Worm (Caenorhabditis elegans) whole organism, mixed stage, embryonic: ENCODE results near the gene K08D10.11.

Experiments used
- elt-1 ChIP-seq: sonication (generic microtip); optimal IDR thresholded peaks from 2 replicates; lab custom pipeline; 2017; ENCODE audit warnings: missing genetic modification characterization, mild to moderate bottlenecking, missing compliant biosample characterization, antibody characterized with exemption, moderate library complexity, borderline replicate concordance; ENCODE audit not compliant: insufficient read depth
- elt-3 ChIP-seq: fragments of 150-350 bp; optimal IDR thresholded peaks from 2 replicates; lab custom pipeline; 2014; ENCODE audit warnings: missing biosample characterization, missing genetic modification characterization
- lin-13 ChIP-seq: fragments of 150-350 bp; optimal IDR thresholded peaks from 2 replicates; lab custom pipeline; 2014; ENCODE audit warnings: missing biosample characterization, missing genetic modification characterization
- mab-5 ChIP-seq: fragments of 150-350 bp; optimal IDR thresholded peaks from 2 replicates; lab custom pipeline; 2014; ENCODE audit warnings: missing biosample characterization, missing genetic modification characterization
- nhr-12 ChIP-seq: fragments of 150-350 bp; optimal IDR thresholded peaks from 2 replicates; lab custom pipeline; 2014; ENCODE audit warnings: missing biosample characterization, missing genetic modification characterization
- nhr-2 ChIP-seq: fragments of 150-350 bp; optimal IDR thresholded peaks from 2 replicates; lab custom pipeline; 2014; ENCODE audit warnings: missing biosample characterization, missing genetic modification characterization
- nhr-237 ChIP-seq: fragments of 150-350 bp; optimal IDR thresholded peaks from 2 replicates; lab custom pipeline; 2014; ENCODE audit warnings: missing biosample characterization, missing genetic modification characterization
- unc-62 ChIP-seq: fragments of 150-350 bp; optimal IDR thresholded peaks from 2 replicates; lab custom pipeline; 2014; ENCODE audit warnings: missing biosample characterization, missing genetic modification reagents, missing genetic modification characterization

ce11 chrIV:4176088-4176487, 9.9 kb downstream of the K08D10.11 start, which contains the start of gene dnj-15:
- no peak for TF ChIP-seq nhr-12 (tag; lab: Kevin White, UChicago)
- TF ChIP-seq elt-1 (tag; lab: Kevin White, UChicago), result no peak
- TF ChIP-seq unc-62 (GFP tag; lab: Kevin White, UChicago), result no peak
- TF ChIP-seq lin-13 (tag; lab: Kevin White, UChicago), result no peak
- TF ChIP-seq nhr-2 (tag; lab: Kevin White, UChicago), result no peak
- no peak for TF ChIP-seq elt-3 (tag; lab: Kevin White, UChicago)
- TF ChIP-seq nhr-237, result no peak
- TF ChIP-seq mab-5, result no peak
